Fruit fly (Drosophila melanogaster) whole organism, wandering third instar larva: Measurements from ENCODE around the gene CG15803.

Experiments used
- Hnf4 ChIP-seq: fragments of 200-800 bp; sonication (Bioruptor generic); optimal IDR thresholded peaks from 2 replicates; lab custom pipeline; 2016; ENCODE audit warnings: missing biosample characterization, mild to moderate bottlenecking, missing genetic modification characterization
- Hr78 ChIP-seq: fragments of >200 bp; optimal IDR thresholded peaks from 2 replicates; lab custom pipeline; 2017; ENCODE audit warnings: missing biosample characterization, missing genetic modification characterization
- Vsx2 ChIP-seq: fragments of 200-300, 225-300 bp; sonication (Bioruptor generic); optimal IDR thresholded peaks from 2 replicates; lab custom pipeline; 2018; ENCODE audit warnings: missing biosample characterization, missing genetic modification characterization; ENCODE audit not compliant: partially characterized antibody
- dl ChIP-seq, 2 experiments: fragments of 175-275, 200-275 bp in 1 of 2; fragments of 200-275 bp in 1 of 2; sonication (Bioruptor generic); optimal IDR thresholded peaks; lab custom pipeline; 2018; ENCODE audit warnings: mild to moderate bottlenecking in 2 of 2, missing biosample characterization in 2 of 2, missing genetic modification characterization in 2 of 2, moderate library complexity in 2 of 2; ENCODE audit not compliant: partially characterized antibody in 2 of 2, insufficient read depth in 1 of 2
- fru ChIP-seq: fragments of 200-800 bp; sonication (Bioruptor generic); optimal IDR thresholded peaks from 3 replicates; lab custom pipeline; 2016; ENCODE audit warnings: missing biosample characterization, mild to moderate bottlenecking, missing genetic modification characterization
- jim ChIP-seq: fragments of 175-275, 200-325 bp; sonication (Bioruptor generic); optimal IDR thresholded peaks from 2 replicates; lab custom pipeline; 2016; ENCODE audit warnings: missing biosample characterization, mild to moderate bottlenecking, missing genetic modification characterization
- pan ChIP-seq: fragments of >200 bp; optimal IDR thresholded peaks from 2 replicates; lab custom pipeline; 2017
- woc ChIP-seq: sonication (Bioruptor generic); optimal IDR thresholded peaks from 2 replicates; lab custom pipeline; 2016; ENCODE audit warnings: missing biosample characterization, mild to moderate bottlenecking, missing genetic modification characterization

dm6 chr3R:18338493-18338892 is 22.0 kb downstream of the CG15803 start:
- no peak for TF ChIP-seq Hnf4
- TF ChIP-seq dl (GFP tag; optimal IDR thresholded peaks at IDR 0.05; lab: Kevin White, UChicago; ENCODE audit: insufficient read depth in 1 of 2, partially characterized antibody in 2 of 2), result no peak
- TF ChIP-seq woc (GFP tag; lab: Kevin White, UChicago), result no peak
- no peak for TF ChIP-seq Vsx2 (GFP tag; lab: Kevin White, UChicago)
- no peak for TF ChIP-seq Hr78 (GFP tag; lab: Kevin White, UChicago)
- TF ChIP-seq fru, result no peak
- no peak for TF ChIP-seq pan (lab: Kevin White, UChicago)
- no peak for TF ChIP-seq jim
